Worm (Caenorhabditis elegans) whole organism, L1 larva: ENCODE measurements around the gene T05A8.8.

ENCODE experiments used
- C04F5.9 ChIP-seq: sonication (generic microtip); optimal IDR thresholded peaks from 2 replicates; lab custom pipeline; 2016; ENCODE audit warnings: missing genetic modification characterization, missing compliant biosample characterization
- C16A3.4 ChIP-seq: fragments of 150-350 bp; optimal IDR thresholded peaks from 2 replicates; lab custom pipeline; 2014; ENCODE audit warnings: missing biosample characterization, missing genetic modification characterization
- C34B4.2 ChIP-seq: sonication (generic microtip); optimal IDR thresholded peaks from 2 replicates; lab custom pipeline; 2017; ENCODE audit warnings: mild to moderate bottlenecking, missing genetic modification characterization, missing compliant biosample characterization
- F16B12.6 ChIP-seq: fragments of 150-350 bp; optimal IDR thresholded peaks from 2 replicates; lab custom pipeline; 2014; ENCODE audit warnings: missing biosample characterization, missing genetic modification characterization
- Y116A8C.19 ChIP-seq: sonication (generic microtip); optimal IDR thresholded peaks from 2 replicates; lab custom pipeline; 2016; ENCODE audit warnings: missing compliant biosample characterization, missing genetic modification characterization, borderline replicate concordance
- blmp-1 ChIP-seq: fragments of 150-350 bp; optimal IDR thresholded peaks from 2 replicates; lab custom pipeline; 2014; ENCODE audit warnings: missing biosample characterization, missing genetic modification characterization
- ceh-63 ChIP-seq: fragments of 200-800 bp; sonication (Bioruptor generic); optimal IDR thresholded peaks from 2 replicates; lab custom pipeline; 2018; ENCODE audit warnings: mild to moderate bottlenecking, missing genetic modification characterization, missing compliant biosample characterization
- ceh-88 ChIP-seq: fragments of 200-800 bp; sonication (Bioruptor generic); IDR thresholded peaks from 2 replicates; pipeline ENCODE4 v1.3.6; 2022; ENCODE audit warnings: missing genetic modification characterization, missing compliant biosample characterization
- ceh-90 ChIP-seq: sonication (generic microtip); optimal IDR thresholded peaks from 2 replicates; lab custom pipeline; 2016; ENCODE audit warnings: missing genetic modification characterization, missing compliant biosample characterization
- dpl-1 ChIP-seq, 3 experiments: fragments of 150-350 bp in 2 of 3; sonication (generic microtip) in 1 of 3; optimal IDR thresholded peaks; 2 replicates each; lab custom pipeline; 2014 to 2017; ENCODE audit warnings: missing biosample characterization in 3 of 3, missing genetic modification characterization in 3 of 3, missing genetic modification reagents in 3 of 3
- dsc-1 ChIP-seq: sonication (generic microtip); optimal IDR thresholded peaks from 2 replicates; lab custom pipeline; 2016; ENCODE audit warnings: mild to moderate bottlenecking, missing genetic modification characterization, missing compliant biosample characterization
- efl-1 ChIP-seq, 4 experiments: fragments of 150-350 bp; optimal IDR thresholded peaks in 3 of 4; peaks in 1 of 4; 1 replicate in 1 of 4; 2 replicates in 3 of 4; lab custom pipeline; 2014; ENCODE audit warnings: missing biosample characterization in 2 of 4, missing genetic modification characterization in 2 of 4, missing genetic modification reagents in 2 of 4
- efl-3 ChIP-seq: fragments of 200-800 bp; sonication (Bioruptor generic); optimal IDR thresholded peaks from 2 replicates; lab custom pipeline; 2018; ENCODE audit warnings: mild to moderate bottlenecking, missing genetic modification characterization, missing compliant biosample characterization
- elt-2 ChIP-seq: sonication (generic microtip); optimal IDR thresholded peaks from 2 replicates; lab custom pipeline; 2016; ENCODE audit warnings: missing genetic modification characterization, mild to moderate bottlenecking, inconsistent platforms, missing compliant biosample characterization, missing genetic modification reagents
- elt-3 ChIP-seq, 6 experiments: fragments of 150-350 bp in 1 of 6; sonication (generic microtip); optimal IDR thresholded peaks; 2 replicates each; lab custom pipeline; 2017 to 2018; ENCODE audit warnings: missing biosample characterization in 6 of 6, missing genetic modification characterization in 6 of 6, inconsistent platforms in 1 of 6
- fkh-10 ChIP-seq: sonication (generic microtip); optimal IDR thresholded peaks from 2 replicates; lab custom pipeline; 2017; ENCODE audit warnings: missing biosample characterization, missing genetic modification reagents, missing genetic modification characterization
- fkh-4 ChIP-seq: sonication (generic microtip); optimal IDR thresholded peaks from 2 replicates; lab custom pipeline; 2016; ENCODE audit warnings: missing compliant biosample characterization, missing genetic modification characterization, borderline replicate concordance
- fkh-8 ChIP-seq: sonication (generic microtip); optimal IDR thresholded peaks from 2 replicates; lab custom pipeline; 2016; ENCODE audit warnings: mild to moderate bottlenecking, missing genetic modification characterization, missing compliant biosample characterization
- grh-1 ChIP-seq: fragments of 200-800 bp; sonication (Bioruptor generic); IDR thresholded peaks from 2 replicates; pipeline ENCODE4 v1.3.6; 2022; ENCODE audit warnings: missing genetic modification reagents, missing genetic modification characterization, missing compliant biosample characterization
- hlh-17 ChIP-seq: fragments of 200-800 bp; sonication (Bioruptor generic); optimal IDR thresholded peaks from 2 replicates; lab custom pipeline; 2018; ENCODE audit warnings: missing genetic modification characterization, mild to moderate bottlenecking, missing compliant biosample characterization, moderate library complexity, borderline replicate concordance
- irx-1 ChIP-seq: sonication (generic microtip); optimal IDR thresholded peaks from 2 replicates; lab custom pipeline; 2016; ENCODE audit warnings: missing genetic modification characterization, missing compliant biosample characterization
- isw-1 ChIP-seq: fragments of 200-800 bp; sonication (Bioruptor generic); IDR thresholded peaks from 2 replicates; pipeline ENCODE4 v1.3.6; 2022; ENCODE audit warnings: missing genetic modification characterization, missing compliant biosample characterization
- lin-13 ChIP-seq: fragments of 150-350 bp; optimal IDR thresholded peaks from 2 replicates; lab custom pipeline; 2014; ENCODE audit warnings: missing biosample characterization, missing genetic modification reagents, missing genetic modification characterization
- lin-15B ChIP-seq: fragments of 150-350 bp; sonication (generic microtip); optimal IDR thresholded peaks from 3 replicates; lab custom pipeline; 2014; ENCODE audit warnings: missing biosample characterization, missing genetic modification characterization
- lsy-2 ChIP-seq, 2 experiments: fragments of 150-350 bp; optimal IDR thresholded peaks; 2 replicates each; lab custom pipeline; 2014; ENCODE audit warnings: missing biosample characterization in 2 of 2, missing genetic modification characterization in 2 of 2
- mab-9 ChIP-seq: fragments of 200-800 bp; sonication (Bioruptor generic); IDR thresholded peaks from 2 replicates; pipeline ENCODE4 v1.3.6; 2022; ENCODE audit warnings: missing genetic modification reagents, missing genetic modification characterization, missing compliant biosample characterization
- mdl-1 ChIP-seq, 2 experiments: fragments of 150-350 bp; optimal IDR thresholded peaks; 2 replicates each; lab custom pipeline; 2014 to 2017; ENCODE audit warnings: missing biosample characterization in 2 of 2, missing genetic modification characterization in 2 of 2, inconsistent platforms in 1 of 2
- mef-2 ChIP-seq: fragments of 150-350 bp; optimal IDR thresholded peaks from 2 replicates; lab custom pipeline; 2014; ENCODE audit warnings: missing biosample characterization, missing genetic modification characterization
- mep-1 ChIP-seq: fragments of 150-350 bp; optimal IDR thresholded peaks from 2 replicates; lab custom pipeline; 2014; ENCODE audit warnings: missing biosample characterization, missing genetic modification characterization
- nhr-19 ChIP-seq: fragments of 200-800 bp; sonication (Bioruptor generic); conservative IDR thresholded peaks from 2 replicates; pipeline ENCODE4 v1.3.6; 2022; ENCODE audit warnings: missing genetic modification characterization, missing compliant biosample characterization
- nhr-20 ChIP-seq: sonication (generic microtip); optimal IDR thresholded peaks from 2 replicates; lab custom pipeline; 2016; ENCODE audit warnings: mild to moderate bottlenecking, missing genetic modification characterization, missing compliant biosample characterization
- nhr-237 ChIP-seq: fragments of 150-350 bp; optimal IDR thresholded peaks from 2 replicates; lab custom pipeline; 2014; ENCODE audit warnings: missing biosample characterization, missing genetic modification characterization
- nhr-77 ChIP-seq: fragments of 150-350 bp; optimal IDR thresholded peaks from 2 replicates; lab custom pipeline; 2014; ENCODE audit warnings: missing biosample characterization, missing genetic modification characterization
- nhr-84 ChIP-seq: sonication (generic microtip); optimal IDR thresholded peaks from 2 replicates; lab custom pipeline; 2017; ENCODE audit warnings: missing biosample characterization, missing genetic modification characterization
- nhr-85 ChIP-seq: sonication (generic microtip); peaks from one replicate; lab custom pipeline; 2016; ENCODE audit warnings: missing genetic modification characterization, inconsistent platforms, missing compliant biosample characterization
- pag-3 ChIP-seq: sonication (generic microtip); optimal IDR thresholded peaks from 2 replicates; lab custom pipeline; 2017; ENCODE audit warnings: missing genetic modification characterization, mild to moderate bottlenecking, missing compliant biosample characterization, antibody characterized with exemption, borderline replicate concordance; ENCODE audit not compliant: insufficient read depth
- pax-3 ChIP-seq: fragments of 200-800 bp; sonication (Bioruptor generic); optimal IDR thresholded peaks from 2 replicates; lab custom pipeline; 2018; ENCODE audit warnings: mild to moderate bottlenecking, missing genetic modification characterization, moderate library complexity, missing compliant biosample characterization
- pqm-1 ChIP-seq: sonication (generic microtip); optimal IDR thresholded peaks from 3 replicates; lab custom pipeline; 2017; ENCODE audit warnings: missing biosample characterization, missing genetic modification characterization
- rnt-1 ChIP-seq: sonication (generic microtip); optimal IDR thresholded peaks from 2 replicates; lab custom pipeline; 2016; ENCODE audit warnings: mild to moderate bottlenecking, missing genetic modification characterization, moderate library complexity, missing compliant biosample characterization
- snpc-4 ChIP-seq: fragments of 150-350 bp; optimal IDR thresholded peaks from 2 replicates; lab custom pipeline; 2014; ENCODE audit warnings: missing biosample characterization, missing genetic modification characterization
- snu-23 ChIP-seq: sonication (generic microtip); optimal IDR thresholded peaks from 2 replicates; lab custom pipeline; 2016; ENCODE audit warnings: missing genetic modification characterization, missing compliant biosample characterization
- sox-4 ChIP-seq: sonication (generic microtip); optimal IDR thresholded peaks from 2 replicates; lab custom pipeline; 2016; ENCODE audit warnings: missing genetic modification characterization, missing compliant biosample characterization
- sup-37 ChIP-seq: fragments of 200-800 bp; sonication (Bioruptor generic); optimal IDR thresholded peaks from 2 replicates; lab custom pipeline; 2018; ENCODE audit warnings: mild to moderate bottlenecking, missing genetic modification characterization, missing compliant biosample characterization
- swsn-7 ChIP-seq: sonication (generic microtip); optimal IDR thresholded peaks from 2 replicates; lab custom pipeline; 2016; ENCODE audit warnings: missing genetic modification characterization, missing compliant biosample characterization
- tlp-1 ChIP-seq: fragments of 150-350 bp; optimal IDR thresholded peaks from 2 replicates; lab custom pipeline; 2014; ENCODE audit warnings: missing biosample characterization, missing genetic modification characterization
- unc-86 ChIP-seq: sonication (generic microtip); optimal IDR thresholded peaks from 2 replicates; lab custom pipeline; 2016; ENCODE audit warnings: missing genetic modification characterization, missing compliant biosample characterization
- unc-98 ChIP-seq: fragments of 200-800 bp; sonication (Bioruptor generic); IDR thresholded peaks from 2 replicates; pipeline ENCODE4 v1.3.6; 2022; ENCODE audit warnings: missing genetic modification characterization, missing compliant biosample characterization
- ztf-4 ChIP-seq: fragments of 150-350 bp; optimal IDR thresholded peaks from 2 replicates; lab custom pipeline; 2014; ENCODE audit warnings: missing biosample characterization, missing genetic modification characterization

The T05A8.8 gene

DNA sequence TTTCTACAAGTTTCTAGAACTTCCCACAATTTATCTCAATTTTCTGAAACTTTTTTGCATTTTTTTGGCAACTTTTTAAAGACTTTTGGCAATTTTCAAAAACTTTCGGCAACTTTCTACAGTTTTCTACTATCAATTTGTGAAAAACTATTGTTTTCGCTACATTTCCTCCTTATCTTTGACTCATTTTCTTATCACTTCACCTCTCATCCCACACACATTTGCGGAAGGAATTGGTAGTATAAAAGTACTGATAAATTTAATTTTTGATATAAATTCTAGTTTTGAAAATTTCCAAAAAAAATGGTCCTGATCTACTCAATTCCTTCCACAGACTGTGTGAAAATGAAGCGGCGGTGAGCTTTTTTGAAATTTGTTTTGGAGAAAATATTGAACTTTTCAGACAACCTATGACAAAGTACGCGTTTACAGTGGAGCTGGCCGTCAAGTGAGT is 13.1 kb downstream of the T05A8.8 start, which contains the start of gene F29A7.4:
Gene F29A7.4 (plus strand): TSS at position 404 of the 454 bp plus-strand sequence.
- TF ChIP-seq elt-2 (tag; lab: Kevin White, UChicago) (peak; percentile 72), swsn-7 (no peak)

- TF ChIP-seq nhr-237 = no peak
Observed at ce11 chrII:2751278-2751677, 14.8 kb downstream of the T05A8.8 start.

DNA sequence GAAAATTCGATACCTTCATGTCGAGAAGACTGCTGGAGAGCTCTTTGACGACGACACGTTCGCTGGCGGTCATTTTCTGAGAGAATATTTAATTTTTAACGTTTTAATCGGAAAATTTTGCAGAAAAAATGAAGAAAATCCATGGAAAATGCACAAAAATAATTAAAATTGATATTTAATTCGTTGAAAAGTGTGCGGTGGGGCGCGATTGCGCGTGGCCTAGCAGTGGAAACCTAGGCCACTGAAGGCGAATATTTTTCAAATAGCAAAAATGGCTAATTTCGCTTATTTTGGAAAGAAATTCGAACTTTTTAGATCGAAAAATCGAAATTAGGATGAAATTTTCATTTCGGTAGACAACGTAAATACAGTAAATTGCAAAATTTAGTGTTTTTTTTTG is 16.1 kb downstream of the T05A8.8 start, which contains the start of gene F29A7.6:
Gene F29A7.6 (minus strand): TSS at position 76 of the 400 bp plus-strand sequence.
- TF ChIP-seq fkh-10 (GFP tag; lab: Kevin White, UChicago) (no peak), C04F5.9 (tag; lab: Kevin White, UChicago) (peak; percentile 20), efl-1 (optimal IDR thresholded peaks at IDR 0.05; lab: Kevin White, UChicago) (peak; percentile 67 to 69), efl-1 (GFP tag; optimal IDR thresholded peaks at IDR 0.05 in 1 of 2; lab: Kevin White, UChicago) (peak; percentile 69 to 92), blmp-1 (tag; lab: Kevin White, UChicago) (no peak), dpl-1 (GFP tag; optimal IDR thresholded peaks at IDR 0.05; lab: Kevin White, UChicago) (peak; percentile 14 to 72 (median 69)), C16A3.4 (tag; lab: Kevin White, UChicago) (peak; percentile 46), pag-3 (no peak), pax-3 (tag; lab: Kevin White, UChicago) (peak; percentile 69), nhr-237 (no peak), lin-13 (GFP tag; lab: Kevin White, UChicago) (peak; percentile 57), ceh-63 (GFP tag; lab: Kevin White, UChicago) (no peak), efl-3 (no peak), lin-15B (peak; percentile 60), mef-2 (tag; lab: Kevin White, UChicago) (no peak), Y116A8C.19 (tag; lab: Kevin White, UChicago) (no peak), snpc-4 (tag; lab: Kevin White, UChicago) (peak; percentile 64), rnt-1 (tag; lab: Kevin White, UChicago) (peak; percentile 95), irx-1 (tag; lab: Kevin White, UChicago) (peak; percentile 78), fkh-4 (tag; lab: Kevin White, UChicago) (peak; percentile 81), grh-1 (GFP tag; lab: Robert Waterston, UW) (0 out of 2 replicates have a peak, but pooled peaks have one; percentile 19), nhr-20 (tag; lab: Kevin White, UChicago) (peak; percentile 66), mep-1 (tag; lab: Kevin White, UChicago) (no peak), sox-4 (tag; lab: Kevin White, UChicago) (peak; percentile 65), nhr-77 (tag; lab: Kevin White, UChicago) (peak; percentile 3), snu-23 (GFP tag; lab: Kevin White, UChicago) (peak; percentile 63), dsc-1 (tag; lab: Kevin White, UChicago) (peak; percentile 78), ceh-88 (GFP tag; lab: Robert Waterston, UW) (no peak), sup-37 (GFP tag; lab: Kevin White, UChicago) (no peak), tlp-1 (tag; lab: Kevin White, UChicago) (no peak), unc-98 (GFP tag; lab: Robert Waterston, UW) (peak; percentile 68), hlh-17 (GFP tag; lab: Kevin White, UChicago) (no peak), mab-9 (0 out of 2 replicates have a peak, but pooled peaks have one; percentile 36), swsn-7 (peak; percentile 67), ceh-90 (tag; lab: Kevin White, UChicago) (peak; percentile 86), nhr-19 (GFP tag; lab: Robert Waterston, UW) (peak; percentile 65), fkh-8 (peak; percentile 76), nhr-84 (tag; lab: Kevin White, UChicago) (no peak), ztf-4 (tag; lab: Kevin White, UChicago) (no peak), lsy-2 (tag; optimal IDR thresholded peaks at IDR 0.05; lab: Kevin White, UChicago) (peak in 1 of 2 experiments; percentile 69), F16B12.6 (tag; lab: Kevin White, UChicago) (peak; percentile 25), unc-86 (tag; lab: Kevin White, UChicago) (peak; percentile 41), C34B4.2 (tag; lab: Kevin White, UChicago) (no peak), elt-3 (tag; optimal IDR thresholded peaks at IDR 0.05; lab: Kevin White, UChicago) (peak in 1 of 6 experiments; percentile 17), nhr-85 (peak; percentile 67), pqm-1 (no peak), mdl-1 (tag; optimal IDR thresholded peaks at IDR 0.05; lab: Kevin White, UChicago) (peak in 1 of 2 experiments; percentile 2), isw-1 (GFP tag; lab: Robert Waterston, UW) (peak; percentile 50)
